Worm (Caenorhabditis elegans) whole organism, young adult: Measurements from ENCODE around the gene frpr-9.
A peak's percentile ranks its signal among the peaks of the same experiment; 100 is the strongest.

Experiments used
- B0019.2 ChIP-seq: fragments of 200-800 bp; sonication (Bioruptor generic); conservative IDR thresholded peaks from 2 replicates; pipeline ENCODE4 v1.3.6; 2022; ENCODE audit warnings: missing genetic modification reagents, missing genetic modification characterization, missing compliant biosample characterization
- F10E7.11 ChIP-seq: sonication (generic microtip); optimal IDR thresholded peaks from 2 replicates; lab custom pipeline; 2017; ENCODE audit warnings: mild to moderate bottlenecking, missing genetic modification characterization, moderate library complexity, missing compliant biosample characterization
- F49E8.2 ChIP-seq: sonication (generic microtip); optimal IDR thresholded peaks from 3 replicates; lab custom pipeline; 2017; ENCODE audit warnings: missing genetic modification characterization, mild to moderate bottlenecking, missing compliant biosample characterization, antibody characterized with exemption, moderate library complexity; ENCODE audit not compliant: insufficient read depth
- F52B5.7 ChIP-seq: sonication (generic microtip); optimal IDR thresholded peaks from 2 replicates; lab custom pipeline; 2016; ENCODE audit warnings: mild to moderate bottlenecking, missing genetic modification characterization, missing compliant biosample characterization
- F55B11.4 ChIP-seq: sonication (generic microtip); optimal IDR thresholded peaks from 2 replicates; lab custom pipeline; 2016; ENCODE audit warnings: missing compliant biosample characterization, missing genetic modification characterization, borderline replicate concordance; ENCODE audit not compliant: insufficient read depth
- F57A8.1 ChIP-seq: fragments of 200-800 bp; sonication (Bioruptor generic); optimal IDR thresholded peaks from 2 replicates; lab custom pipeline; 2018; ENCODE audit warnings: mild to moderate bottlenecking, missing genetic modification characterization, moderate library complexity, missing compliant biosample characterization
- K12H6.12 ChIP-seq: fragments of 200-800 bp; sonication (Bioruptor generic); optimal IDR thresholded peaks from 2 replicates; lab custom pipeline; 2018; ENCODE audit warnings: mild to moderate bottlenecking, missing genetic modification characterization, missing compliant biosample characterization
- T07F8.4 ChIP-seq: sonication (generic microtip); optimal IDR thresholded peaks from 2 replicates; lab custom pipeline; 2016; ENCODE audit warnings: mild to moderate bottlenecking, missing genetic modification characterization, moderate library complexity, missing compliant biosample characterization
- Y67H2A.10 ChIP-seq: fragments of 200-800 bp; sonication (Bioruptor generic); conservative IDR thresholded peaks from 2 replicates; pipeline ENCODE4 v1.3.6; 2022; ENCODE audit warnings: missing genetic modification reagents, missing genetic modification characterization, missing compliant biosample characterization
- ZK185.1 ChIP-seq: sonication (generic microtip); optimal IDR thresholded peaks from 2 replicates; lab custom pipeline; 2016; ENCODE audit warnings: mild to moderate bottlenecking, missing genetic modification characterization, missing compliant biosample characterization; ENCODE audit not compliant: poor library complexity, severe bottlenecking
- athp-1 ChIP-seq: sonication (generic microtip); optimal IDR thresholded peaks from 2 replicates; lab custom pipeline; 2017; ENCODE audit warnings: mild to moderate bottlenecking, missing genetic modification characterization, missing compliant biosample characterization
- ccch-3 ChIP-seq: fragments of 200-800 bp; sonication (Bioruptor generic); optimal IDR thresholded peaks from 2 replicates; lab custom pipeline; 2018; ENCODE audit warnings: mild to moderate bottlenecking, missing genetic modification characterization, missing compliant biosample characterization
- ceh-100 ChIP-seq: fragments of 200-800 bp; sonication (Bioruptor generic); IDR thresholded peaks from 2 replicates; pipeline ENCODE4 v1.3.6; 2022; ENCODE audit warnings: missing genetic modification reagents, missing genetic modification characterization, missing compliant biosample characterization
- ceh-79 ChIP-seq: sonication (generic microtip); optimal IDR thresholded peaks from 2 replicates; lab custom pipeline; 2017; ENCODE audit warnings: mild to moderate bottlenecking, missing genetic modification characterization, missing compliant biosample characterization
- dox-1 ChIP-seq: fragments of 200-800 bp; sonication (Bioruptor generic); IDR thresholded peaks from 2 replicates; pipeline ENCODE4 v1.3.6; 2022; ENCODE audit warnings: missing genetic modification reagents, missing genetic modification characterization, missing compliant biosample characterization
- dpl-1 ChIP-seq: fragments of 150-350 bp; optimal IDR thresholded peaks from 2 replicates; lab custom pipeline; 2014; ENCODE audit warnings: missing biosample characterization, missing genetic modification reagents, missing genetic modification characterization
- ets-4 ChIP-seq: fragments of 200-800 bp; sonication (Bioruptor generic); optimal IDR thresholded peaks from 2 replicates; lab custom pipeline; 2018; ENCODE audit warnings: mild to moderate bottlenecking, missing genetic modification characterization, missing compliant biosample characterization
- hmg-1.2 ChIP-seq: fragments of 200-800 bp; sonication (Bioruptor generic); IDR thresholded peaks from 2 replicates; pipeline ENCODE4 v1.3.6; 2022; ENCODE audit warnings: missing genetic modification reagents, missing genetic modification characterization, missing compliant biosample characterization
- let-526 ChIP-seq: fragments of 200-800 bp; sonication (Bioruptor generic); IDR thresholded peaks from 2 replicates; pipeline ENCODE4 v1.3.6; 2022; ENCODE audit warnings: missing genetic modification reagents, missing genetic modification characterization, missing compliant biosample characterization
- let-607 ChIP-seq, 2 experiments: fragments of 200-800 bp in 1 of 2; sonication (Bioruptor generic) in 1 of 2; sonication (generic microtip) in 1 of 2; optimal IDR thresholded peaks; 2 replicates each; lab custom pipeline; 2016 to 2018; ENCODE audit warnings: mild to moderate bottlenecking in 2 of 2, missing compliant biosample characterization in 2 of 2, missing genetic modification characterization in 2 of 2, moderate library complexity in 2 of 2, missing genotype in 1 of 2
- lin-26 ChIP-seq: fragments of 200-800 bp; sonication (Bioruptor generic); IDR thresholded peaks from 2 replicates; pipeline ENCODE4 v1.3.6; 2022; ENCODE audit warnings: missing genetic modification reagents, missing genetic modification characterization, missing compliant biosample characterization
- lin-35 ChIP-seq, 3 experiments: fragments of 150-350 bp in 2 of 3; sonication (generic microtip) in 1 of 3; optimal IDR thresholded peaks; 2 replicates each; lab custom pipeline; 2014 to 2018; ENCODE audit warnings: missing biosample characterization in 3 of 3, missing genetic modification characterization in 3 of 3, missing genetic modification reagents in 3 of 3
- lin-40 ChIP-seq: sonication (generic microtip); optimal IDR thresholded peaks from 2 replicates; lab custom pipeline; 2016; ENCODE audit warnings: missing genetic modification characterization, mild to moderate bottlenecking, missing compliant biosample characterization, missing genotype, missing genetic modification reagents
- lin-54 ChIP-seq: fragments of 200-800 bp; sonication (Bioruptor generic); optimal IDR thresholded peaks from 2 replicates; lab custom pipeline; 2018; ENCODE audit warnings: mild to moderate bottlenecking, missing genetic modification characterization, missing compliant biosample characterization
- lsy-27 ChIP-seq: sonication (generic microtip); optimal IDR thresholded peaks from 2 replicates; lab custom pipeline; 2017; ENCODE audit warnings: missing genetic modification characterization, mild to moderate bottlenecking, missing compliant biosample characterization, antibody characterized with exemption, missing genotype, borderline replicate concordance; ENCODE audit not compliant: insufficient read depth
- madf-3 ChIP-seq: fragments of 200-800 bp; sonication (Bioruptor generic); IDR thresholded peaks from 2 replicates; pipeline ENCODE4 v1.3.6; 2022; ENCODE audit warnings: missing genetic modification reagents, missing genetic modification characterization, missing compliant biosample characterization
- madf-8 ChIP-seq: fragments of 200-800 bp; sonication (Bioruptor generic); conservative IDR thresholded peaks from 2 replicates; pipeline ENCODE4 v1.3.6; 2022; ENCODE audit warnings: missing genetic modification reagents, missing genetic modification characterization, missing compliant biosample characterization
- mel-28 ChIP-seq: sonication (generic microtip); optimal IDR thresholded peaks from 2 replicates; lab custom pipeline; 2016; ENCODE audit warnings: borderline replicate concordance, mild to moderate bottlenecking, missing genetic modification characterization, missing compliant biosample characterization
- mxl-1 ChIP-seq: sonication (generic microtip); optimal IDR thresholded peaks from 2 replicates; lab custom pipeline; 2016; ENCODE audit warnings: missing genetic modification characterization, missing compliant biosample characterization
- nfya-1 ChIP-seq: sonication (generic microtip); optimal IDR thresholded peaks from 2 replicates; lab custom pipeline; 2017; ENCODE audit warnings: antibody characterized with exemption, missing compliant biosample characterization, missing genetic modification characterization, borderline replicate concordance; ENCODE audit not compliant: insufficient read depth
- nhr-179 ChIP-seq: sonication (generic microtip); optimal IDR thresholded peaks from 2 replicates; lab custom pipeline; 2016; ENCODE audit warnings: mild to moderate bottlenecking, missing genetic modification characterization, missing compliant biosample characterization
- nhr-80 ChIP-seq: sonication (generic microtip); optimal IDR thresholded peaks from 2 replicates; lab custom pipeline; 2016; ENCODE audit warnings: missing genetic modification characterization, missing compliant biosample characterization
- rpc-1 ChIP-seq, 2 experiments: fragments of 150-350 bp in 1 of 2; sonication (generic microtip) in 1 of 2; optimal IDR thresholded peaks; 2 replicates each; lab custom pipeline; 2014 to 2018; ENCODE audit warnings: missing biosample characterization in 1 of 2, missing genetic modification characterization in 1 of 2, missing genetic modification reagents in 1 of 2, missing genotype in 1 of 2
- sdz-38 ChIP-seq: sonication (generic microtip); optimal IDR thresholded peaks from 2 replicates; lab custom pipeline; 2016; ENCODE audit warnings: missing genotype, missing genetic modification characterization, missing compliant biosample characterization
- tlf-1 ChIP-seq: fragments of 200-800 bp; sonication (Bioruptor generic); optimal IDR thresholded peaks from 2 replicates; lab custom pipeline; 2018; ENCODE audit warnings: mild to moderate bottlenecking, missing genetic modification characterization, missing compliant biosample characterization
- unc-62 ChIP-seq: fragments of 150-350 bp; optimal IDR thresholded peaks from 2 replicates; lab custom pipeline; 2014; ENCODE audit warnings: missing biosample characterization, missing genetic modification reagents, missing genetic modification characterization
- zim-3 ChIP-seq: sonication (generic microtip); optimal IDR thresholded peaks from 2 replicates; lab custom pipeline; 2017; ENCODE audit warnings: mild to moderate bottlenecking, missing genetic modification characterization, moderate library complexity, missing compliant biosample characterization

Gene frpr-9

DNA sequence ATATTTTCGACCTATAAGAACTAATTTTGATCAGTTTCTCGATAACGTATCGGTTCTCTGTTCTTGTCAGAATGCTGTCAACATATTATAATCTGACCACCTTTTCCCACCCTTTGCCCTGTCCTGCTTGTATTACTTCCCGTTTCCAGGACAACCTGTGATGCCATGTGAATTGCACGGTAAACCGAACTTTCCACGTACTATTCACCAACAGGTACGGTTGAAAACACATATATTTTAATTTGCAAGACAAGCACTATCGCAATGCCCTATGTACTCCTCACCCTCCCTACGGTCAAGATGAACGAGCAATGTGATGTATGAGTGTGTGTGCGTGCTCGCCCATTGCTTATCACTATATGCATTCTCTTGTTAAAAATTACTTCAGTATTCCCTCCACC lies 17.2 kb downstream of the frpr-9 start (continued):
- TF ChIP-seq ceh-79 (tag; lab: Kevin White, UChicago), result no peak
- peak; percentile 60 for TF ChIP-seq dox-1 (GFP tag; lab: Robert Waterston, UW)
- TF ChIP-seq unc-62, result peak; percentile 35
- peak; percentile 4 for TF ChIP-seq lin-40 (tag; lab: Kevin White, UChicago)
- TF ChIP-seq let-607 (tag; optimal IDR thresholded peaks at IDR 0.05; lab: Kevin White, UChicago), result peak in 1 of 2 experiments; percentile 74
- TF ChIP-seq nhr-179, result no peak
- peak; percentile 73 for TF ChIP-seq ets-4 (GFP tag; lab: Kevin White, UChicago)
- TF ChIP-seq zim-3 (tag; lab: Kevin White, UChicago), result no peak
- TF ChIP-seq lin-54 (GFP tag; lab: Kevin White, UChicago), result no peak
- TF ChIP-seq, all 124 proteins: peak for 14

DNA sequence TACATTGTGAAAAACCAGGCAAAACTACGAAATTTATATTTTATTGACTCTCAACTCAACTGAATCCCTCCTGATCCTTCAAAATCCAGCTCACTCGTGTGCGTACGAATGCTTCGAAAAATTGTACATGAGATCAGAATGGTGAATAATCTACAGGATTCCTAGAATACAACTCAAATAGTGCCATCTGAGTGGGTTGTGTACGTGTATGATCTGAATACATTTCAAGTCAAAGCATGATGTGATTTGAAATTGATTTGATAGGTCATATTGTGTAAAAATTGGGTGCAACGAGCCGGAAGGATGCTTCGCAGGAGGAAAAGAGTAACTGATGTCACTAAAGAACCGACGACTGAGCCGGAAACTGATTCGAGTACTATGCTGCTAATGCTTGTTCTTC lies 18.9 kb downstream of the frpr-9 start:
- TF ChIP-seq lin-40 (tag; lab: Kevin White, UChicago) (no peak), dpl-1 (GFP tag; lab: Kevin White, UChicago) (no peak), Y67H2A.10 (no peak), nfya-1 (no peak), lsy-27 (no peak), sdz-38 (tag; lab: Kevin White, UChicago) (no peak), ZK185.1 (tag; lab: Kevin White, UChicago) (no peak)
- TF ChIP-seq, all 124 proteins: peak for 0

DNA sequence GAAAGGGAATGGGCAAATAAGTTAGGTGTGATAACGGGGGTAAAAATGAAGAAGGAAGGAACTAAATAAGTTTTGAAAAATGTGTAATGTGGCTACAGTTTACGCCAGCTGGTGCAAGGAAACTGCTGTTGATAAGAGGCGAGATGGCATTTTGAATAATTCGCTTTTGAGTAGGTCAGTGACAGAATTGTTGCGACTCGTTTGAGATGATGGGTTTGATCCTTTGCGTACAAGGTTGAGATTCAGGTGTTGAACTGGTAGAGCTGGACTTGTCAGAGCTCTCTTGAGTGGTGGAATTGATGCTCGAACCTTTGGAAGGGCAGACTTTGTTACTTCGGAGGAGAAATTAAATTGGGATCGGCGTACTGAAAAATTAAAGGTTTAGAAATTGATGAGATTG lies 19.9 kb downstream of the frpr-9 start:
- TF ChIP-seq lin-35 (GFP tag; optimal IDR thresholded peaks at IDR 0.05; lab: Kevin White, UChicago) (no peak), tlf-1 (GFP tag; lab: Kevin White, UChicago) (no peak), F49E8.2 (tag; lab: Kevin White, UChicago) (no peak), lin-26 (GFP tag; lab: Robert Waterston, UW) (0 out of 2 replicates have a peak, but pooled peaks have one; percentile 30), nhr-80 (tag; lab: Kevin White, UChicago) (peak; percentile 13), F55B11.4 (no peak), mxl-1 (no peak), F57A8.1 (GFP tag; lab: Kevin White, UChicago) (no peak)

DNA sequence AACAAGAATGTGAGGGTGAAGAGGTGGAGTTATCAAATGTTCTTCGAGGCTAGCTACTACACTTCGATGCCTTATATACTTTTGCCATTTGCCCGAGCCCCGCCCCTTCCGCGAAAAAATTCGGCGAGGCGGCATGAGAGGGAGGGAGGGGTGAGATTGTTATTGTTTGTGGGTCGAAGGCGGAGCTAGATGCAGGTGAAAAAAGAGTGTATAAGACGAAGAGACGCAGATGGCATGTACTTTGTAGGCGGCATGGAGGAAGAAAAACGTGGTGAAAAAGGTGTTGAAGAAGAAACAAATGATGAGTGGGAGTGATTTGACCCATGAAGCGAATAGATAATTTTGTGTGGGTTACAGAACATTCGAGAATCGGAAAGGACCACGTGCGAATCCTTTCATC lies 20.5 kb downstream of the frpr-9 start, which contains the start of gene C13G3.1:
TSS of gene C13G3.1 (minus strand) at position 47 of the 400 bp plus-strand sequence.
- TF ChIP-seq hmg-1.2 (GFP tag; lab: Robert Waterston, UW) (peak; percentile 62), let-526 (GFP tag; lab: Robert Waterston, UW) (no peak)

DNA sequence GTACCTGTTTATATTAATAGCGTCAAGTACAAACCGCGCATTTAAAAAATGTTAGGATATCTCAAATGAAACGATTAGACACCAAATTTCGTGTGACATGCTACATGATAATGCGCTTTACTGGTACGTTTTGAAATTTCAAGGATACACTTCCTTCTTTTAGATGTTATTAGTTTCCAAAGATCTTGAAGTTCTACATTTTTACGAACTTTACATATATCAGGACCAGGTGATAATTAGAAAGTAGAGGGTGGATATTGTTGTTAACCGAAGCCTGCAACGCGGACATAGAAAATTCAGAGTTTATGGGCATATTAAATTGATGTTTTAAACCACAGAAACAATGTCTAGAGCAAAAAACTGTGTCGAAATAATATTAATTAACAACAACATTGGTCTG lies 21.3 kb downstream of the frpr-9 start:
- TF ChIP-seq F52B5.7 (tag; lab: Kevin White, UChicago), result no peak
- TF ChIP-seq let-607 (tag; optimal IDR thresholded peaks at IDR 0.05; lab: Kevin White, UChicago), result no peak
- TF ChIP-seq B0019.2 (GFP tag; lab: Robert Waterston, UW), result no peak
- TF ChIP-seq madf-8 (GFP tag; lab: Robert Waterston, UW), result no peak
- TF ChIP-seq lsy-27, result no peak
- no peak for TF ChIP-seq mel-28 (tag; lab: Kevin White, UChicago)
- TF ChIP-seq sdz-38 (tag; lab: Kevin White, UChicago), result no peak
- no peak for TF ChIP-seq athp-1 (tag; lab: Kevin White, UChicago)
- no peak for TF ChIP-seq madf-3
- no peak for TF ChIP-seq ccch-3 (GFP tag; lab: Kevin White, UChicago)
- TF ChIP-seq ceh-100 (GFP tag; lab: Robert Waterston, UW), result no peak
- TF ChIP-seq F10E7.11, result no peak
- TF ChIP-seq F49E8.2 (tag; lab: Kevin White, UChicago), result no peak
- TF ChIP-seq dox-1 (GFP tag; lab: Robert Waterston, UW), result no peak
- TF ChIP-seq K12H6.12 (tag; lab: Kevin White, UChicago), result no peak
- TF ChIP-seq rpc-1 (optimal IDR thresholded peaks at IDR 0.05; lab: Kevin White, UChicago), result no peak
- TF ChIP-seq rpc-1 (tag; optimal IDR thresholded peaks at IDR 0.05; lab: Kevin White, UChicago), result no peak
- no peak for TF ChIP-seq T07F8.4 (tag; lab: Kevin White, UChicago)
